Fruit fly (Drosophila melanogaster) whole organism, adult: ENCODE measurements around the gene CG13720.

Source experiments
- CG11617 ChIP-seq: fragments of 200-800 bp; sonication (Bioruptor generic); optimal IDR thresholded peaks from 2 replicates; lab custom pipeline; 2017; ENCODE audit warnings: mild to moderate bottlenecking, missing biosample characterization, missing genetic modification reagents, missing genetic modification characterization
- CG12768 ChIP-seq: fragments of 200-800 bp; sonication (Bioruptor generic); optimal IDR thresholded peaks from 2 replicates; lab custom pipeline; 2017; ENCODE audit warnings: missing biosample characterization, missing genetic modification characterization, mild to moderate bottlenecking, moderate library complexity, missing genetic modification reagents
- CG14711 ChIP-seq: fragments of 200-800 bp; sonication (Bioruptor generic); optimal IDR thresholded peaks from 2 replicates; lab custom pipeline; 2018; ENCODE audit warnings: missing biosample characterization, mild to moderate bottlenecking, missing genetic modification characterization, moderate library complexity
- CG1620 ChIP-seq: fragments of 200-800 bp; sonication (Bioruptor generic); optimal IDR thresholded peaks from 2 replicates; lab custom pipeline; 2016; ENCODE audit warnings: missing biosample characterization, missing genetic modification characterization
- CG33017 ChIP-seq: fragments of 200-800 bp; sonication (Bioruptor generic); optimal IDR thresholded peaks from 2 replicates; lab custom pipeline; 2018; ENCODE audit warnings: missing biosample characterization, mild to moderate bottlenecking, missing genetic modification characterization, moderate library complexity
- CG5204 ChIP-seq: fragments of 200-800 bp; sonication (Bioruptor generic); optimal IDR thresholded peaks from 2 replicates; lab custom pipeline; 2016; ENCODE audit warnings: missing biosample characterization, missing genetic modification characterization
- CG7045 ChIP-seq: fragments of 200-800 bp; sonication (Bioruptor generic); optimal IDR thresholded peaks from 2 replicates; lab custom pipeline; 2017; ENCODE audit warnings: missing biosample characterization, mild to moderate bottlenecking, missing genetic modification characterization
- CG7101 ChIP-seq: fragments of 200-800 bp; sonication (Bioruptor generic); optimal IDR thresholded peaks from 2 replicates; lab custom pipeline; 2018; ENCODE audit warnings: missing biosample characterization, mild to moderate bottlenecking, missing genetic modification characterization, moderate library complexity
- Clk ChIP-seq: fragments of 200-800 bp; sonication (Bioruptor generic); optimal IDR thresholded peaks from 2 replicates; lab custom pipeline; 2017; ENCODE audit warnings: missing biosample characterization, missing genetic modification characterization
- Crg-1 ChIP-seq: fragments of 200-800 bp; sonication (Bioruptor generic); optimal IDR thresholded peaks from 2 replicates; lab custom pipeline; 2016; ENCODE audit warnings: missing biosample characterization, missing genetic modification characterization
- Hr96 ChIP-seq: fragments of 200-800 bp; sonication (Bioruptor generic); optimal IDR thresholded peaks from 2 replicates; lab custom pipeline; 2016; ENCODE audit warnings: missing biosample characterization, missing genetic modification characterization
- Mnt ChIP-seq: fragments of 200-800 bp; sonication (Bioruptor generic); optimal IDR thresholded peaks from 2 replicates; lab custom pipeline; 2016; ENCODE audit warnings: missing biosample characterization, mild to moderate bottlenecking, missing genetic modification characterization
- bab1 ChIP-seq: fragments of 200-800 bp; sonication (Bioruptor generic); optimal IDR thresholded peaks from 3 replicates; lab custom pipeline; 2019; ENCODE audit warnings: missing biosample characterization, mild to moderate bottlenecking, missing genetic modification characterization, moderate library complexity
- cic ChIP-seq: fragments of 200-800 bp; sonication (Bioruptor generic); optimal IDR thresholded peaks from 2 replicates; lab custom pipeline; 2017; ENCODE audit warnings: missing biosample characterization, mild to moderate bottlenecking, missing genetic modification characterization, moderate library complexity
- cnc ChIP-seq, 2 experiments: fragments of >200 bp; optimal IDR thresholded peaks; 2 replicates each; lab custom pipeline; 2017
- kay ChIP-seq: fragments of 200-800 bp; sonication (Bioruptor generic); peaks from one replicate; lab custom pipeline; 2016; ENCODE audit warnings: missing biosample characterization, missing genetic modification characterization, borderline replicate concordance
- ovo ChIP-seq: fragments of 200-800 bp; sonication (Bioruptor generic); optimal IDR thresholded peaks from 2 replicates; lab custom pipeline; 2016; ENCODE audit warnings: missing biosample characterization, missing genetic modification characterization
- pad ChIP-seq: fragments of 200-800 bp; sonication (Bioruptor generic); optimal IDR thresholded peaks from 3 replicates; lab custom pipeline; 2017; ENCODE audit warnings: missing biosample characterization, missing genetic modification characterization, mild to moderate bottlenecking, moderate library complexity, missing genetic modification reagents
- tj ChIP-seq: fragments of 200-800 bp; sonication (Bioruptor generic); optimal IDR thresholded peaks from 3 replicates; lab custom pipeline; 2017; ENCODE audit warnings: missing biosample characterization, mild to moderate bottlenecking, missing genetic modification characterization, moderate library complexity
- toe ChIP-seq: fragments of 200-800 bp; sonication (Bioruptor generic); optimal IDR thresholded peaks from 2 replicates; lab custom pipeline; 2016; ENCODE audit warnings: missing biosample characterization, missing genetic modification characterization

The CG13720 gene

DNA sequence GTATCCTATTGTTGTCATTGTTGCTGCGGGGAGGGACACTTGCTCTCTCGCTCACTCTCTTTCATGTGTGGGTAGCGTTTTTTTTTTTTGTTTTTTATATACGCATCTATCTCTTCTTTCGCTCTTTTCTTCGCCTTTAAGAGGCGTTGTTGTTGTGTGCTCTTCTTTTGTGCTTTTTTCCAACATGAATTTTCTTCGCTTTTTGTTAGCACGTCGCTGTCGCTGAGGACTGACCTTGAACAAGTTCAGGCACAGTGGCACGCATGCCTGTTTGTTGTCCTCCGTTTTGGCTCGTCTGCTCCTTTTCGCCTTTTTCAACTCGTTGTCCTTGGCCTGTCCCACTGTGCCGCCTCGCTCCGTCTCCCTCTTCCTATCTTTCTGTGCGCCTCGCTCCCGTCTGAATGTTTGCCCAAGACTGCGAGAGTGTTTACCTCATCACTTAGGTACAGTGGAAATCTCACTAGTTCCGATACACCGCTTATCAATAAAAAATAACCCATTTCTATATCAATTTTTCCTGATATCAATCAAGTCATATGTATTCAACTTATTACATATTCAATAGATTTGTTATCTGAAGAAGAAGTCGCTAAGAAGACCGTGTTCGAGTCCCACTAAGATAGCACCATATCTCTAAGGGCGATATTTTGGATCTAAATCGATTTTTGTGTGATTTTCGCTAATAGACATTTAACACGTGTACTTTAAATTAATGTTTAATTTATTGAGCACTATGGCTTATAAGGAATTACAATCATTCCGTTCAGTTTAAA, 42.9 kb upstream of the CG13720 start:
- TF ChIP-seq CG12768 (GFP tag; lab: Kevin White, UChicago) (peak; percentile 25), tj (GFP tag; lab: Kevin White, UChicago) (no peak), CG7101 (tag; lab: Kevin White, UChicago) (no peak), bab1 (GFP tag; lab: Kevin White, UChicago) (no peak), CG5204 (GFP tag; lab: Kevin White, UChicago) (peak; percentile 15), ovo (GFP tag; lab: Kevin White, UChicago) (no peak), CG1620 (GFP tag; lab: Kevin White, UChicago) (no peak), kay (GFP tag; lab: Kevin White, UChicago) (no peak)

DNA sequence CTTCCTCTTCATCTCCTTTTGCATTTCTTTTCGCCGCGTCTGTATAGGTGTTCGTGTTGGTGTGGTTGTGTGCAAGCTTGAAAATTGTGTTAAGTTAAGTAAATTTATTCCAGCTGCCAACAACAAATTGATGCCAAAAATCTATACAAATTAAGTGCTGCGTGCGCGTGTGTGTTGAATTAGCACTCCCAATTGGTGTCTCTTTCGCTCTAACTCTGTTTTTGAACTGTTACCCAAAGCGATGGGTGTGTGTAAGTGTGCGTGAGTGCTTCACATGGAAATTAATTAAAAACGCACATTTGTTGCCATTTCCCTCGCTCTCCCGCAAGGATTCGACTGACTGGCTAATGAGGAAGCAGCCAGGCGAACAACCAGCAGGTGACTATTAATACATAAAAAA, 42.2 kb upstream of the CG13720 start:
- TF ChIP-seq Hr96 (GFP tag; lab: Kevin White, UChicago) (no peak), Clk (GFP tag; lab: Kevin White, UChicago) (no peak), CG7101 (tag; lab: Kevin White, UChicago) (no peak), CG33017 (tag; lab: Kevin White, UChicago) (no peak), CG7045 (GFP tag; lab: Kevin White, UChicago) (no peak), CG5204 (GFP tag; lab: Kevin White, UChicago) (no peak), toe (GFP tag; lab: Kevin White, UChicago) (no peak)

DNA sequence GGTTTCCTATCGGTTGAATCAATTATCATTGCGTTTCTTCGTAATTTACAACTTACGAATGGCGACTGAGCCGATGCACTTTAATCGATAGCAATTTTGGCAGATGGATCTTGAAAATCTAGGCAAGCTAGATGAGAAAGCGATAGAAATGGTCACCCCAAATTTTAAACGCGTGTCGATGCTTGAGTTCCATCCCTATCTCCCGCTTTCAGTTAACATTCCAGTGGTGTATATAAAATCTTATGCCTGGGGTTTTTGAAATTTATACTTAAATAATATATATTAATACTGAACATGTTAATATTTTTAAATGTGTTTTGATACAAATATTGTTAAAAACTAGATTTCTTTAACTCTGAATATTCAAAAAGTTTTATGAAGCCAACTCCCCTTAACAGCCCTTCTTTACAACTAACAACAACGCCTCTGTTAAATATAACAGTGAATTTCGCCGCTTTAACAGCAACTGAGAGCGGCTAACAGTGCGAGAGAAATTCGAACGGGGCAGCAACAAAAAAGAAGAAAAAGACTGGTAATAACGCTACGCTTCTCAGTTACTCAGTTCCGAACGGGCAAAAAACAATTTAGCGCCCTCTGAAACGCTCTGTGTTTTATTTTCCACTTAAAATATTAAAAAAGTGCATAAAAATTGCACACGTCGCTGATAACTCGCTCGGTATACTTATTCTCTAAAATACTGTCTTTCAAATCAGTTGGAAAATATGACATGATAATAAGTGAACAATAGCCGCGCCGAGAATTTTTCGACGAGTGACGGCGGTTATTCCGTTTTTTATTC, 41.5 kb upstream of the CG13720 start, which contains the start of gene CG11357:
CG11357 (plus strand) TSS at position 479 of the 799 bp plus-strand sequence.
- TF ChIP-seq toe (GFP tag; lab: Kevin White, UChicago), result peak; percentile 88
- peak; percentile 94 for TF ChIP-seq Clk (GFP tag; lab: Kevin White, UChicago)
- TF ChIP-seq Crg-1, result peak; percentile 93
- peak; percentile 91 for TF ChIP-seq pad (GFP tag; lab: Kevin White, UChicago)
- TF ChIP-seq CG5204 (GFP tag; lab: Kevin White, UChicago), result peak; percentile 88
- TF ChIP-seq CG33017 (tag; lab: Kevin White, UChicago), result peak; percentile 100
- peak; percentile 99 for TF ChIP-seq CG7101 (tag; lab: Kevin White, UChicago)
- TF ChIP-seq tj (GFP tag; lab: Kevin White, UChicago), result peak; percentile 73
- peak; percentile 90 for TF ChIP-seq kay (GFP tag; lab: Kevin White, UChicago)
- TF ChIP-seq CG1620 (GFP tag; lab: Kevin White, UChicago), result peak; percentile 75
- TF ChIP-seq Hr96 (GFP tag; lab: Kevin White, UChicago), result peak; percentile 82
- TF ChIP-seq CG14711, result peak; percentile 98
- peak; percentile 99 for TF ChIP-seq bab1 (GFP tag; lab: Kevin White, UChicago)
- TF ChIP-seq CG12768 (GFP tag; lab: Kevin White, UChicago), result peak; percentile 98
- peak; percentile 99 for TF ChIP-seq CG7045 (GFP tag; lab: Kevin White, UChicago)
- TF ChIP-seq ovo (GFP tag; lab: Kevin White, UChicago), result peak; percentile 86
- TF ChIP-seq CG11617, result peak; percentile 97
- TF ChIP-seq cnc (optimal IDR thresholded peaks at IDR 0.05; lab: Kevin White, UChicago), result no peak
- peak; percentile 86 for TF ChIP-seq Mnt (GFP tag; lab: Kevin White, UChicago)
- TF ChIP-seq cic (GFP tag; lab: Kevin White, UChicago), result peak; percentile 88

DNA sequence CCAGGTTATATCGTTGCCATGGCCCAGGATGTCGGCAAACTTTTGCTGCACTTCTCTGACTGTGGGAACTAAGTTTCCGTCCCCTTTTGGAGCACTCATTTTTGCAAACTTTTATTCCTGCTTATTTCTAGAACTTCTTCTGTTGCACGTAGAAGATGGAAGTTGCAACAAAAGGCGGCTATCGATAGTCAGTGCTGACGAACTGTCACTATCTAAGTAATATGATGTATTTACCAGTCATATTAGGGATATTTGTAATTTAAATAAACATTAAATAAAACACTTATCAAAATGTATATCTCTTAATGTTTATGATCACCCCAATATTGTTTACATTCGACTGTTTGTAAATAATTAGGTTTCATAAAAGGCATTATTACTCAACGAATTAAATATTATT, 40.8 kb upstream of the CG13720 start, which contains the start of gene CG32243:
CG32243 (minus strand) TSS at position 175 of the 400 bp plus-strand sequence.
- TF ChIP-seq pad (GFP tag; lab: Kevin White, UChicago) (no peak), kay (GFP tag; lab: Kevin White, UChicago) (peak; percentile 7)

DNA sequence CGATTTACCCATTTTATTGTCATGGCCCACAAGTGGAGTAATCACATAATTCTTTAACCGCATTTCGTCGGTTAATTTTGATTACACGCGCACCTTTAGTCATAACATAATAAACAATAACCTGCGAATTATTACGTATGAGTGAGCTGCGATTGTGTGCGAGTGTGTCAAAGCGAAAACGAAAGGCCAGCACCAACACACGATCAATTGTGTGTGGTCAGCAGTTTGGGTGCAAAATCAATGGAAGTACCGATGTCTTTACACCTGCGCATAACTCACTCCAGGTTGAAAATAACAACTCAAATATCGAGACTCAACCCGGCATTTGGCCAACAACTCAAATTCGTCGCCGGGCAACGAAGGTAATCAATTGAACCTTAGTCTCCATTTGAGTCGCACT, 34.2 kb upstream of the CG13720 start:
- TF ChIP-seq tj (GFP tag; lab: Kevin White, UChicago), result peak; percentile 88
- no peak for TF ChIP-seq CG1620 (GFP tag; lab: Kevin White, UChicago)

DNA sequence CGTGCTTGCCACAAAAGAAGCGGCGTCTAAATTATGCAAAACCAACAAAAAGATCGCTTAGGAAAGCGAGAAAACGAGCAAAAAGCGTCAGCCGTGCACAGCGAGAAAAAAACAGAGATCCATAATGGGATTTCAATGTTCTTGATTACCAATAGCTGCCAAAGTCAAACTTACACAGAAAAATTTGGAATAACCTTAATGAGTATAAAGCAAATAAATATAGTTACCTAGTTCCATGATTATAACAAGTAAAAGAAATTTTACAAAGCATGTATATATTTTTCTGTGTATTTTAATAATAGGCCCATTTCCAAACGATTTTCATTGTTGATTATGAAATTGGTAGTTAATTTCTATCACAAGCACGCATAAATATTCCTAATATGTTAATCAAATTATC, 33.6 kb upstream of the CG13720 start:
- no peak for TF ChIP-seq CG11617
- TF ChIP-seq pad (GFP tag; lab: Kevin White, UChicago), result no peak
- no peak for TF ChIP-seq tj (GFP tag; lab: Kevin White, UChicago)
- TF ChIP-seq CG5204 (GFP tag; lab: Kevin White, UChicago), result no peak
- TF ChIP-seq CG7045 (GFP tag; lab: Kevin White, UChicago), result no peak
- no peak for TF ChIP-seq kay (GFP tag; lab: Kevin White, UChicago)
- no peak for TF ChIP-seq CG12768 (GFP tag; lab: Kevin White, UChicago)
- TF ChIP-seq Hr96 (GFP tag; lab: Kevin White, UChicago), result no peak
- no peak for TF ChIP-seq Mnt (GFP tag; lab: Kevin White, UChicago)
- TF ChIP-seq Crg-1, result no peak
